In genomic region chr3L:18621735-18622421, dm6 we compare ENCODE assay signal across 5 fruit fly cellular contexts.
TF ChIP-seq lines count a peak whose summit lies in the region.

Gene not (minus strand): TSS chr3L:18622129.

- TF ChIP-seq CTCF in whole organism, embryonic (GFP tag; optimal IDR thresholded peaks at IDR 0.05; lab: Kevin White, UChicago), result no peak

TF ChIP-seq in whole organism, adult, 20 proteins besides CTCF, POLR2A, EP300 and RAD21:
- TF ChIP-seq tj (GFP tag; optimal IDR thresholded peaks at IDR 0.05; lab: Kevin White, UChicago) (peak; percentile 75), CG1620 (GFP tag; optimal IDR thresholded peaks at IDR 0.05; lab: Kevin White, UChicago) (no peak), cic (GFP tag; optimal IDR thresholded peaks at IDR 0.05; lab: Kevin White, UChicago) (peak; percentile 71), CG7045 (GFP tag; optimal IDR thresholded peaks at IDR 0.05; lab: Kevin White, UChicago) (no peak), bab1 (GFP tag; optimal IDR thresholded peaks at IDR 0.05; lab: Kevin White, UChicago) (peak; percentile 17), CG12768 (GFP tag; optimal IDR thresholded peaks at IDR 0.05; lab: Kevin White, UChicago) (peak; percentile 33)

TF ChIP-seq in whole organism, embryonic, 481 proteins besides CTCF, POLR2A, EP300 and RAD21 (continues in another document):
- TF ChIP-seq crol (GFP tag; IDR thresholded peaks at IDR 0.05; lab: Robert Waterston, UW) (peak; percentile 90), lov (optimal IDR thresholded peaks at IDR 0.05; lab: Kevin White, UChicago) (no peak), lov (GFP tag; IDR thresholded peaks at IDR 0.05; lab: Robert Waterston, UW) (no peak), CG34422 (GFP tag; IDR thresholded peaks at IDR 0.05; lab: Robert Waterston, UW) (peak; percentile 80; the same call in 2 of the 3 replicates), pfk (GFP tag; optimal IDR thresholded peaks at IDR 0.05; lab: Kevin White, UChicago) (peak; percentile 99), CG17802 (tag; optimal IDR thresholded peaks at IDR 0.05; lab: Kevin White, UChicago) (no peak), MBD-R2 (GFP tag; IDR thresholded peaks at IDR 0.05; lab: Robert Waterston, UW) (peak; percentile 42; the same call in 1 of the 2 replicates), Deaf1 (tag; optimal IDR thresholded peaks at IDR 0.05; lab: Kevin White, UChicago) (peak; percentile 59), CG12659 (GFP tag; optimal IDR thresholded peaks at IDR 0.05; lab: Kevin White, UChicago) (peak; percentile 29), CG15073 (GFP tag; optimal IDR thresholded peaks at IDR 0.05; lab: Kevin White, UChicago) (no peak), CG12219 (GFP tag; optimal IDR thresholded peaks at IDR 0.05; lab: Kevin White, UChicago) (no peak), Ada2b (GFP tag; IDR thresholded peaks at IDR 0.05; lab: Robert Waterston, UW) (no peak), CG17361 (GFP tag; IDR thresholded peaks at IDR 0.05; lab: Robert Waterston, UW) (0 out of 3 replicates have a peak, but pooled peaks have one; percentile 13), schlank (tag; optimal IDR thresholded peaks at IDR 0.05; lab: Kevin White, UChicago) (no peak), odd (GFP tag; optimal IDR thresholded peaks at IDR 0.05; lab: Kevin White, UChicago) (peak; percentile 26), sqz (GFP tag; optimal IDR thresholded peaks at IDR 0.05; lab: Kevin White, UChicago) (peak; percentile 11), tgo (GFP tag; IDR thresholded peaks at IDR 0.05; lab: Robert Waterston, UW) (0 out of 3 replicates have a peak, but pooled peaks have one; percentile 7), YL-1 (GFP tag; optimal IDR thresholded peaks at IDR 0.05; lab: Kevin White, UChicago) (peak; percentile 33), corto (GFP tag; optimal IDR thresholded peaks at IDR 0.05; lab: Kevin White, UChicago) (no peak), cg (GFP tag; optimal IDR thresholded peaks at IDR 0.05; lab: Kevin White, UChicago) (peak; percentile 91)

TF ChIP-seq in whole organism, prepupa, 60 proteins besides CTCF, POLR2A, EP300 and RAD21 (continues in another document):
- no peak for TF ChIP-seq CG3032 (tag; optimal IDR thresholded peaks at IDR 0.05; lab: Kevin White, UChicago)
- no peak for TF ChIP-seq fd59A (GFP tag; optimal IDR thresholded peaks at IDR 0.05; lab: Kevin White, UChicago)
- TF ChIP-seq CG34406 (GFP tag; optimal IDR thresholded peaks at IDR 0.05; lab: Kevin White, UChicago), result no peak
- TF ChIP-seq dac (GFP tag; optimal IDR thresholded peaks at IDR 0.05; lab: Kevin White, UChicago), result no peak
- no peak for TF ChIP-seq Hr38 (GFP tag; optimal IDR thresholded peaks at IDR 0.05; lab: Kevin White, UChicago)
- peak; percentile 78 for TF ChIP-seq Eip78C (GFP tag; lab: Kevin White, UChicago)
- TF ChIP-seq Sox15 (GFP tag; optimal IDR thresholded peaks at IDR 0.05; lab: Kevin White, UChicago), result no peak
- no peak for TF ChIP-seq fd85E (GFP tag; optimal IDR thresholded peaks at IDR 0.05; lab: Kevin White, UChicago)
- no peak for TF ChIP-seq CG31627 (GFP tag; optimal IDR thresholded peaks at IDR 0.05; lab: Kevin White, UChicago)
- peak; percentile 3 for TF ChIP-seq CG32006 (GFP tag; optimal IDR thresholded peaks at IDR 0.05; lab: Kevin White, UChicago)
- TF ChIP-seq Sox102F (GFP tag; optimal IDR thresholded peaks at IDR 0.05; lab: Kevin White, UChicago), result no peak
- TF ChIP-seq CG3919 (GFP tag; optimal IDR thresholded peaks at IDR 0.05; lab: Kevin White, UChicago), result no peak
- no peak for TF ChIP-seq CG6808 (GFP tag; optimal IDR thresholded peaks at IDR 0.05; lab: Kevin White, UChicago)
- peak; percentile 33 to 51 for TF ChIP-seq ss (GFP tag; optimal IDR thresholded peaks at IDR 0.05; lab: Kevin White, UChicago)
- TF ChIP-seq CG10669 (GFP tag; optimal IDR thresholded peaks at IDR 0.05; lab: Kevin White, UChicago), result no peak
- peak; percentile 32 for TF ChIP-seq CG6276 (GFP tag; optimal IDR thresholded peaks at IDR 0.05; lab: Kevin White, UChicago)
- TF ChIP-seq acj6 (GFP tag; optimal IDR thresholded peaks at IDR 0.05; lab: Kevin White, UChicago), result no peak
- TF ChIP-seq Lpt (GFP tag; optimal IDR thresholded peaks at IDR 0.05; lab: Kevin White, UChicago), result no peak
- TF ChIP-seq Eip93F (GFP tag; optimal IDR thresholded peaks at IDR 0.05; lab: Kevin White, UChicago), result no peak
- peak; percentile 49 for TF ChIP-seq CG16779 (tag; optimal IDR thresholded peaks at IDR 0.05; lab: Kevin White, UChicago)
- TF ChIP-seq esn (GFP tag; optimal IDR thresholded peaks at IDR 0.05; lab: Kevin White, UChicago), result no peak
- no peak for TF ChIP-seq Ets21C (GFP tag; optimal IDR thresholded peaks at IDR 0.05; lab: Kevin White, UChicago)
- TF ChIP-seq Gug (GFP tag; IDR thresholded peaks at IDR 0.05; lab: Robert Waterston, UW), result no peak
- TF ChIP-seq fkh (GFP tag; optimal IDR thresholded peaks at IDR 0.05; lab: Kevin White, UChicago), result no peak

TF ChIP-seq in whole organism, pupa, 21 proteins besides CTCF, POLR2A, EP300 and RAD21:
- no peak for TF ChIP-seq EcR (GFP tag; optimal IDR thresholded peaks at IDR 0.05; lab: Kevin White, UChicago)
- TF ChIP-seq CG14655 (GFP tag; optimal IDR thresholded peaks at IDR 0.05; lab: Kevin White, UChicago), result peak; percentile 20
- TF ChIP-seq CG13204 (GFP tag; optimal IDR thresholded peaks at IDR 0.05; lab: Kevin White, UChicago), result peak; percentile 41
- no peak for TF ChIP-seq rn (GFP tag; IDR thresholded peaks at IDR 0.05; lab: Robert Waterston, UW)
- TF ChIP-seq CG9948 (tag; optimal IDR thresholded peaks at IDR 0.05; lab: Kevin White, UChicago), result no peak
- TF ChIP-seq CG17806 (tag; optimal IDR thresholded peaks at IDR 0.05; lab: Kevin White, UChicago), result no peak
- TF ChIP-seq CG12605 (GFP tag; IDR thresholded peaks at IDR 0.05; lab: Robert Waterston, UW), result 0 out of 2 replicates have a peak, but pooled peaks have one; percentile 5
- TF ChIP-seq CG4496 (GFP tag; IDR thresholded peaks at IDR 0.05; lab: Robert Waterston, UW), result peak; percentile 9; the same call in 1 of the 3 replicates
- TF ChIP-seq fd96Ca (GFP tag; IDR thresholded peaks at IDR 0.05; lab: Robert Waterston, UW), result no peak
- no peak for TF ChIP-seq D1 (tag; optimal IDR thresholded peaks at IDR 0.05; lab: Kevin White, UChicago)
- TF ChIP-seq CG34367 (tag; optimal IDR thresholded peaks at IDR 0.05; lab: Kevin White, UChicago), result no peak
- no peak for TF ChIP-seq CG8159 (tag; optimal IDR thresholded peaks at IDR 0.05; lab: Kevin White, UChicago)
- TF ChIP-seq Pif1A (GFP tag; optimal IDR thresholded peaks at IDR 0.05; lab: Kevin White, UChicago), result no peak
- TF ChIP-seq CG10348 (GFP tag; IDR thresholded peaks at IDR 0.05; lab: Robert Waterston, UW), result no peak

TF ChIP-seq in whole organism, wandering third instar larva, 38 proteins besides CTCF, POLR2A, EP300 and RAD21:
- TF ChIP-seq ey (GFP tag; optimal IDR thresholded peaks at IDR 0.05; lab: Kevin White, UChicago) (no peak), Mio (GFP tag; optimal IDR thresholded peaks at IDR 0.05; lab: Kevin White, UChicago) (no peak), Hnf4 (GFP tag; optimal IDR thresholded peaks at IDR 0.05; lab: Kevin White, UChicago) (peak; percentile 10), sv (GFP tag; optimal IDR thresholded peaks at IDR 0.05; lab: Kevin White, UChicago) (no peak), Rel (GFP tag; optimal IDR thresholded peaks at IDR 0.05; lab: Kevin White, UChicago) (no peak), Rel (tag; optimal IDR thresholded peaks at IDR 0.05; lab: Kevin White, UChicago) (no peak), h (GFP tag; optimal IDR thresholded peaks at IDR 0.05; lab: Kevin White, UChicago) (no peak), br (GFP tag; optimal IDR thresholded peaks at IDR 0.05; lab: Kevin White, UChicago) (no peak), fru (GFP tag; optimal IDR thresholded peaks at IDR 0.05; lab: Kevin White, UChicago) (peak; percentile 3), Sp1 (GFP tag; optimal IDR thresholded peaks at IDR 0.05; lab: Kevin White, UChicago) (no peak), dmrt93B (GFP tag; optimal IDR thresholded peaks at IDR 0.05; lab: Kevin White, UChicago) (no peak), HLH106 (tag; optimal IDR thresholded peaks at IDR 0.05; lab: Kevin White, UChicago) (no peak), dl (GFP tag; optimal IDR thresholded peaks at IDR 0.05; lab: Kevin White, UChicago; ENCODE audit: insufficient read depth in 1 of 2, partially characterized antibody in 2 of 2) (no peak), GATAd (GFP tag; optimal IDR thresholded peaks at IDR 0.05; lab: Kevin White, UChicago) (no peak)
